Fruit fly (Drosophila melanogaster) whole organism, wandering third instar larva: ENCODE results near the gene CG44044.

Source experiments
- Abd-B ChIP-seq: fragments of >200 bp; optimal IDR thresholded peaks from 2 replicates; lab custom pipeline; 2017; ENCODE audit warnings: missing biosample characterization, missing genetic modification characterization
- CG32264 ChIP-seq: fragments of 200-800 bp; sonication (Bioruptor generic); optimal IDR thresholded peaks from 2 replicates; lab custom pipeline; 2016; ENCODE audit warnings: missing biosample characterization, missing genetic modification characterization
- CG9705 ChIP-seq: fragments of 200-800 bp; sonication (Bioruptor generic); optimal IDR thresholded peaks from 2 replicates; lab custom pipeline; 2018; ENCODE audit warnings: missing biosample characterization, mild to moderate bottlenecking, missing genetic modification characterization
- CrebA ChIP-seq: fragments of 200-800 bp; sonication (Bioruptor generic); optimal IDR thresholded peaks from 2 replicates; lab custom pipeline; 2016; ENCODE audit warnings: missing biosample characterization, mild to moderate bottlenecking, missing genetic modification characterization, borderline replicate concordance
- Dfd ChIP-seq: fragments of >200 bp; optimal IDR thresholded peaks from 2 replicates; lab custom pipeline; 2017; ENCODE audit warnings: missing biosample characterization, missing genetic modification characterization
- Dif ChIP-seq: fragments of 200-275, 200-300 bp; sonication (Bioruptor generic); optimal IDR thresholded peaks from 2 replicates; lab custom pipeline; 2018; ENCODE audit warnings: missing biosample characterization, missing genetic modification characterization; ENCODE audit not compliant: partially characterized antibody
- GATAd ChIP-seq: sonication (Bioruptor generic); optimal IDR thresholded peaks from 2 replicates; lab custom pipeline; 2016; ENCODE audit warnings: missing biosample characterization, missing genetic modification characterization
- HLH106 ChIP-seq: fragments of 200-800 bp; optimal IDR thresholded peaks from 3 replicates; lab custom pipeline; 2019; ENCODE audit warnings: missing biosample characterization, mild to moderate bottlenecking, missing genetic modification characterization, moderate library complexity
- Hnf4 ChIP-seq: fragments of 200-800 bp; sonication (Bioruptor generic); optimal IDR thresholded peaks from 2 replicates; lab custom pipeline; 2016; ENCODE audit warnings: missing biosample characterization, mild to moderate bottlenecking, missing genetic modification characterization
- Hr78 ChIP-seq: fragments of >200 bp; optimal IDR thresholded peaks from 2 replicates; lab custom pipeline; 2017; ENCODE audit warnings: missing biosample characterization, missing genetic modification characterization
- Hr83 ChIP-seq: fragments of 200-300 bp; sonication (Bioruptor generic); optimal IDR thresholded peaks from 2 replicates; lab custom pipeline; 2016; ENCODE audit warnings: missing biosample characterization, mild to moderate bottlenecking, missing genetic modification characterization, moderate library complexity; ENCODE audit not compliant: poor library complexity, severe bottlenecking
- Jra ChIP-seq: sonication (Bioruptor generic); optimal IDR thresholded peaks from 2 replicates; lab custom pipeline; 2016; ENCODE audit warnings: missing biosample characterization, missing genetic modification characterization
- Mio ChIP-seq: sonication (Bioruptor generic); optimal IDR thresholded peaks from 2 replicates; lab custom pipeline; 2016; ENCODE audit warnings: missing biosample characterization, missing genetic modification characterization
- Myc ChIP-seq: fragments of >200 bp; optimal IDR thresholded peaks from 2 replicates; lab custom pipeline; 2017
- N ChIP-seq: fragments of >200 bp; optimal IDR thresholded peaks from 2 replicates; lab custom pipeline; 2018; ENCODE audit warnings: missing biosample characterization, missing external identifiers, missing genetic modification characterization
- OdsH ChIP-seq: fragments of 200-800 bp; sonication (Bioruptor generic); optimal IDR thresholded peaks from 2 replicates; lab custom pipeline; 2016; ENCODE audit warnings: missing biosample characterization, mild to moderate bottlenecking, missing genetic modification characterization
- Rel ChIP-seq, 2 experiments: fragments of 200-800 bp; sonication (Bioruptor generic) in 1 of 2; optimal IDR thresholded peaks; 2 replicates in 1 of 2; 3 replicates in 1 of 2; lab custom pipeline; 2016 to 2019; ENCODE audit warnings: mild to moderate bottlenecking in 2 of 2, missing biosample characterization in 2 of 2, missing genetic modification characterization in 2 of 2, moderate library complexity in 1 of 2
- Sp1 ChIP-seq: fragments of 200-800 bp; sonication (Bioruptor generic); optimal IDR thresholded peaks from 3 replicates; lab custom pipeline; 2019; ENCODE audit warnings: missing biosample characterization, mild to moderate bottlenecking, missing genetic modification characterization, moderate library complexity
- Vsx2 ChIP-seq: fragments of 200-300, 225-300 bp; sonication (Bioruptor generic); optimal IDR thresholded peaks from 2 replicates; lab custom pipeline; 2018; ENCODE audit warnings: missing biosample characterization, missing genetic modification characterization; ENCODE audit not compliant: partially characterized antibody
- br ChIP-seq: fragments of 200-800 bp; sonication (Bioruptor generic); optimal IDR thresholded peaks from 2 replicates; lab custom pipeline; 2016; ENCODE audit warnings: missing biosample characterization, missing genetic modification characterization
- brk ChIP-seq: fragments of 200-800 bp; sonication (Bioruptor generic); optimal IDR thresholded peaks from 2 replicates; lab custom pipeline; 2016; ENCODE audit warnings: missing biosample characterization, mild to moderate bottlenecking, missing genetic modification characterization
- dl ChIP-seq, 2 experiments: fragments of 175-275, 200-275 bp in 1 of 2; fragments of 200-275 bp in 1 of 2; sonication (Bioruptor generic); optimal IDR thresholded peaks; lab custom pipeline; 2018; ENCODE audit warnings: mild to moderate bottlenecking in 2 of 2, missing biosample characterization in 2 of 2, missing genetic modification characterization in 2 of 2, moderate library complexity in 2 of 2; ENCODE audit not compliant: partially characterized antibody in 2 of 2, insufficient read depth in 1 of 2
- dmrt93B ChIP-seq: fragments of 200-800 bp; sonication (Bioruptor generic); optimal IDR thresholded peaks from 2 replicates; lab custom pipeline; 2018; ENCODE audit warnings: missing biosample characterization, mild to moderate bottlenecking, missing genetic modification characterization
- dsf ChIP-seq: sonication (Bioruptor generic); optimal IDR thresholded peaks from 2 replicates; lab custom pipeline; 2016; ENCODE audit warnings: missing biosample characterization, missing genetic modification characterization, borderline replicate concordance
- ey ChIP-seq: fragments of 200-800 bp; sonication (Bioruptor generic); optimal IDR thresholded peaks from 2 replicates; lab custom pipeline; 2016; ENCODE audit warnings: missing biosample characterization, missing genetic modification characterization
- foxo ChIP-seq, 2 experiments: fragments of 200-800 bp; sonication (Bioruptor generic); optimal IDR thresholded peaks; 2 replicates in 1 of 2; 3 replicates in 1 of 2; lab custom pipeline; 2016 to 2017; ENCODE audit warnings: missing biosample characterization in 2 of 2, missing genetic modification characterization in 2 of 2
- fru ChIP-seq: fragments of 200-800 bp; sonication (Bioruptor generic); optimal IDR thresholded peaks from 3 replicates; lab custom pipeline; 2016; ENCODE audit warnings: missing biosample characterization, mild to moderate bottlenecking, missing genetic modification characterization
- h ChIP-seq: fragments of 200-800 bp; sonication (Bioruptor generic); optimal IDR thresholded peaks from 3 replicates; lab custom pipeline; 2016; ENCODE audit warnings: missing biosample characterization, mild to moderate bottlenecking, missing genetic modification characterization
- jim ChIP-seq: fragments of 175-275, 200-325 bp; sonication (Bioruptor generic); optimal IDR thresholded peaks from 2 replicates; lab custom pipeline; 2016; ENCODE audit warnings: missing biosample characterization, mild to moderate bottlenecking, missing genetic modification characterization
- lola ChIP-seq: fragments of >200 bp; optimal IDR thresholded peaks from 2 replicates; lab custom pipeline; 2017; ENCODE audit warnings: missing biosample characterization, missing genetic modification characterization
- pan ChIP-seq: fragments of >200 bp; optimal IDR thresholded peaks from 2 replicates; lab custom pipeline; 2017
- psq ChIP-seq: fragments of 200-800 bp; sonication (Bioruptor generic); optimal IDR thresholded peaks from 3 replicates; lab custom pipeline; 2017; ENCODE audit warnings: missing biosample characterization, mild to moderate bottlenecking, missing genetic modification characterization, moderate library complexity
- rgr ChIP-seq: fragments of 200-800 bp; sonication (Bioruptor generic); optimal IDR thresholded peaks from 3 replicates; lab custom pipeline; 2016; ENCODE audit warnings: missing biosample characterization, mild to moderate bottlenecking, missing genetic modification characterization
- sage ChIP-seq: fragments of 200-800 bp; sonication (Bioruptor generic); optimal IDR thresholded peaks from 2 replicates; lab custom pipeline; 2016; ENCODE audit warnings: missing biosample characterization, mild to moderate bottlenecking, missing genetic modification characterization
- sv ChIP-seq: fragments of 200-800 bp; sonication (Bioruptor generic); optimal IDR thresholded peaks from 3 replicates; lab custom pipeline; 2016; ENCODE audit warnings: missing biosample characterization, missing genetic modification characterization
- tai ChIP-seq: sonication (Bioruptor generic); optimal IDR thresholded peaks from 2 replicates; lab custom pipeline; 2016; ENCODE audit warnings: missing biosample characterization, missing genetic modification characterization
- usp ChIP-seq: fragments of >200 bp; optimal IDR thresholded peaks from 2 replicates; lab custom pipeline; 2017; ENCODE audit warnings: missing biosample characterization, missing genetic modification characterization
- woc ChIP-seq: sonication (Bioruptor generic); optimal IDR thresholded peaks from 2 replicates; lab custom pipeline; 2016; ENCODE audit warnings: missing biosample characterization, mild to moderate bottlenecking, missing genetic modification characterization

The CG44044 gene

DNA sequence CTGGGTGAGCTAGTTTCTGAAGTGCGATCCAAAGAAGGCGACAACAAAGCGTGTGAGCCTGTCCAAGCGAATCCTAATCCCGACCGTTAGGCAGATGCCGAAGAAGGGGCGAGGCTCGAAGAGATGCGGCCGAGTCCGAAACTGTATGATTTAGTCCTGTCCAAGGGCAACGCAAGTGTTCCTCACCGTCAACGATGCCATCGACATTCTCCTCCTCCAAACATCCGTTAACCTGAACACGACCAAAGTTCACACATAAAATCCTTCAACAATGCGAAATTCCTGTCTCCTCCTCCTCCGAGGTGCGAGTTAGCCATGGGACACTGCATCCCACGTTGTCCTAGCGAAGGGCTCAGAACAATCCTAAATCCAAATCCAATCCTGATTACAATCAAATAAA, 17.8 kb downstream of the CG44044 start, which contains the start of gene Sulf1:
Sulf1 (minus strand) TSS at position 101 of the 400 bp plus-strand sequence.
- TF ChIP-seq Dfd (no peak), brk (no peak), GATAd (GFP tag; lab: Kevin White, UChicago) (no peak), Vsx2 (GFP tag; lab: Kevin White, UChicago) (no peak), lola (GFP tag; lab: Kevin White, UChicago) (no peak), br (GFP tag; lab: Kevin White, UChicago) (no peak), dmrt93B (GFP tag; lab: Kevin White, UChicago) (no peak), tai (GFP tag; lab: Kevin White, UChicago) (no peak), Dif (GFP tag; lab: Kevin White, UChicago) (no peak), Myc (lab: Kevin White, UChicago) (no peak), Hr83 (GFP tag; lab: Kevin White, UChicago) (no peak), pan (no peak), Abd-B (GFP tag; lab: Kevin White, UChicago) (no peak), h (GFP tag; lab: Kevin White, UChicago) (no peak), usp (GFP tag; lab: Kevin White, UChicago) (no peak), CrebA (no peak), OdsH (GFP tag; lab: Kevin White, UChicago) (no peak)
- TF ChIP-seq, all 38 proteins: peak for 0

DNA sequence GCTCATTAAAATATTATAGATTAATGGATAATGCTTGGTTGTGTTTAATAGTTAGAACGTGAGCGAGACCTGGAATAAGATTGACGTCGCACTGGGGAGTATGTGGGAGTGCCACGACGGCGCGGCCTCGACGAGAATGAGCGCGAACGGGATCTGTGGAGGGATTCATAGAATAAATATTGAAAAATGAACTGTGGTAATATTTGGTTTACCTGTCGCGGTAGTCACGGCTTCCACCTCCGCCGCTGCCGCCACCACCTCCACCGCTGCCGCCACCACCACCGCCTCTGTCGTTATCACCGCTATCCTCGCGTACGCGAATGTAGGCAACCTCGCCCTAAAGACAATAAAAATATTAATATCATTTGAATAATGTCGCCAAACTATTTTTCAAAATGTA, 19.0 kb downstream of the CG44044 start:
- TF ChIP-seq sv (GFP tag; lab: Kevin White, UChicago) (no peak), dl (GFP tag; optimal IDR thresholded peaks at IDR 0.05; lab: Kevin White, UChicago; ENCODE audit: insufficient read depth in 1 of 2, partially characterized antibody in 2 of 2) (no peak), Hr78 (GFP tag; lab: Kevin White, UChicago) (no peak), Jra (GFP tag; lab: Kevin White, UChicago) (no peak)

DNA sequence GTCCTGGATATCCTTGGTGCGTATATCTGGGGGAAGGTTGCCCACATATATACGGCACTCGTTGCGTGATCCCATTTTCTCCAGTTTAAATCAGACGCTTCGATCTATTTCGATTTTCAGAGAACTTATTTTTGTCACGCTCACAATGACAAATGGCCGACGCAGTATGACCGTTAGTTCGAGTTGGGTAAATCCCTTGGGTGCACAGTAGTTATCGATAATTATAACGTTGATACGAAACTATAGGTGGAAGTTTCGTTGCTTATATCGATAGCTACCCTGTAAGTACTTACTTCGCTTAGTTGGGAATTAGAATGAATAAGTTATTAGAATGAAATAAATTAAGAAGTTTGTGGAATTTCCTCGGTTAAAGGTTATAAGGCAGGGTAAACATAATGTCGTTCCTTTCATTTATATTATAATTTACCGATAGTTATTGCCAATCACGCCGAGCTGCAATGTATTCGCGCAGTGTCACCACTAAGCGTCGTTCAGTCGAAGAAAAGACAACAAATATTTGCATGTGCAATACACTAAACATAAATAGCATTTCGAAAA, 20.3 kb downstream of the CG44044 start, which contains the start of the genes SF2 and pad:
SF2 (minus strand) TSS at position 172 of the 558 bp plus-strand sequence.
pad (plus strand) TSS at position 502 of the 558 bp plus-strand sequence.
- TF ChIP-seq CG32264 (GFP tag; lab: Kevin White, UChicago) (peak; percentile 52), woc (GFP tag; lab: Kevin White, UChicago) (peak; percentile 95), pan (no peak), usp (GFP tag; lab: Kevin White, UChicago) (no peak), foxo (GFP tag; optimal IDR thresholded peaks at IDR 0.05; lab: Kevin White, UChicago) (peak in 1 of 2 experiments; percentile 87), brk (no peak), sv (GFP tag; lab: Kevin White, UChicago) (peak; percentile 62), dl (GFP tag; optimal IDR thresholded peaks at IDR 0.05; lab: Kevin White, UChicago; ENCODE audit: insufficient read depth in 1 of 2, partially characterized antibody in 2 of 2) (no peak), br (GFP tag; lab: Kevin White, UChicago) (peak; percentile 81), Vsx2 (GFP tag; lab: Kevin White, UChicago) (no peak), Abd-B (GFP tag; lab: Kevin White, UChicago) (no peak), CrebA (no peak), OdsH (GFP tag; lab: Kevin White, UChicago) (peak; percentile 72), fru (GFP tag; lab: Kevin White, UChicago) (peak; percentile 87), jim (no peak), Dif (GFP tag; lab: Kevin White, UChicago) (no peak), ey (peak; percentile 82), tai (GFP tag; lab: Kevin White, UChicago) (no peak), CG9705 (GFP tag; lab: Kevin White, UChicago) (peak; percentile 73), sage (no peak), Hr78 (GFP tag; lab: Kevin White, UChicago) (no peak), psq (peak; percentile 70), rgr (GFP tag; lab: Kevin White, UChicago) (peak; percentile 83), Rel (GFP tag; optimal IDR thresholded peaks at IDR 0.05; lab: Kevin White, UChicago) (no peak), Rel (tag; optimal IDR thresholded peaks at IDR 0.05; lab: Kevin White, UChicago) (peak; percentile 94), Jra (GFP tag; lab: Kevin White, UChicago) (peak; percentile 88), Sp1 (GFP tag; lab: Kevin White, UChicago) (peak; percentile 80), lola (GFP tag; lab: Kevin White, UChicago) (no peak), h (GFP tag; lab: Kevin White, UChicago) (peak; percentile 89), N (GFP tag; lab: Kevin White, UChicago) (no peak), dsf (peak; percentile 70), Dfd (no peak), Myc (lab: Kevin White, UChicago) (peak; percentile 48), Mio (no peak), Hr83 (GFP tag; lab: Kevin White, UChicago) (no peak), GATAd (GFP tag; lab: Kevin White, UChicago) (no peak), Hnf4 (GFP tag; lab: Kevin White, UChicago) (peak; percentile 87), HLH106 (tag; lab: Kevin White, UChicago) (peak; percentile 86), dmrt93B (GFP tag; lab: Kevin White, UChicago) (peak; percentile 69)
- TF ChIP-seq, all 38 proteins: peak for 20
